Worm (Caenorhabditis elegans) whole organism, young adult: Measurements from ENCODE around the gene dsc-4.

Experiments
- B0336.3 ChIP-seq: fragments of 200-800 bp; sonication (Bioruptor generic); IDR thresholded peaks from 2 replicates; pipeline ENCODE4 v1.3.6; 2022; ENCODE audit warnings: missing genetic modification characterization, missing compliant biosample characterization
- F37B4.10 ChIP-seq: fragments of 200-800 bp; sonication (Bioruptor generic); IDR thresholded peaks from 2 replicates; pipeline ENCODE4 v1.3.6; 2022; ENCODE audit warnings: missing genetic modification characterization, missing compliant biosample characterization
- F55B11.4 ChIP-seq: sonication (generic microtip); optimal IDR thresholded peaks from 2 replicates; lab custom pipeline; 2016; ENCODE audit warnings: missing compliant biosample characterization, missing genetic modification characterization, borderline replicate concordance; ENCODE audit not compliant: insufficient read depth
- F57C9.4 ChIP-seq: sonication (generic microtip); optimal IDR thresholded peaks from 2 replicates; lab custom pipeline; 2017; ENCODE audit warnings: mild to moderate bottlenecking, missing genetic modification characterization, missing compliant biosample characterization
- T26A5.8 ChIP-seq: sonication (generic microtip); optimal IDR thresholded peaks from 2 replicates; lab custom pipeline; 2016; ENCODE audit warnings: missing genetic modification characterization, missing compliant biosample characterization
- Y53G8AR.9 ChIP-seq: fragments of 200-800 bp; sonication (Bioruptor generic); conservative IDR thresholded peaks from 2 replicates; pipeline ENCODE4 v1.3.6; 2022; ENCODE audit warnings: missing genetic modification reagents, missing genetic modification characterization, missing compliant biosample characterization
- Y56A3A.18 ChIP-seq: fragments of 200-800 bp; sonication (Bioruptor generic); IDR thresholded peaks from 2 replicates; pipeline ENCODE4 v1.3.6; 2022; ENCODE audit warnings: missing genetic modification reagents, missing genetic modification characterization, missing compliant biosample characterization
- Y95B8A.8 ChIP-seq: fragments of 200-800 bp; sonication (Bioruptor generic); IDR thresholded peaks from 2 replicates; pipeline ENCODE4 v1.3.6; 2022; ENCODE audit warnings: missing genetic modification reagents, missing genetic modification characterization, missing compliant biosample characterization
- ZK185.1 ChIP-seq: sonication (generic microtip); optimal IDR thresholded peaks from 2 replicates; lab custom pipeline; 2016; ENCODE audit warnings: mild to moderate bottlenecking, missing genetic modification characterization, missing compliant biosample characterization; ENCODE audit not compliant: poor library complexity, severe bottlenecking
- aptf-3 ChIP-seq: fragments of 200-800 bp; sonication (Bioruptor generic); IDR thresholded peaks from 2 replicates; pipeline ENCODE4 v1.3.6; 2022; ENCODE audit warnings: missing genetic modification characterization, missing compliant biosample characterization
- atf-7 ChIP-seq: sonication (generic microtip); optimal IDR thresholded peaks from 2 replicates; lab custom pipeline; 2017; ENCODE audit warnings: mild to moderate bottlenecking, missing genetic modification characterization, missing compliant biosample characterization
- attf-3 ChIP-seq: fragments of 200-800 bp; sonication (Bioruptor generic); conservative IDR thresholded peaks from 2 replicates; pipeline ENCODE4 v1.3.6; 2022; ENCODE audit warnings: missing genetic modification reagents, missing genetic modification characterization, missing compliant biosample characterization
- cebp-1 ChIP-seq, 2 experiments: fragments of 200-800 bp in 1 of 2; sonication (Bioruptor generic) in 1 of 2; sonication (generic microtip) in 1 of 2; IDR thresholded peaks in 1 of 2; optimal IDR thresholded peaks in 1 of 2; 2 replicates each; pipeline versions ENCODE4 v1.3.6 to Lab custom; 2017 to 2022; ENCODE audit warnings: missing compliant biosample characterization in 2 of 2, missing genetic modification characterization in 2 of 2, mild to moderate bottlenecking in 1 of 2, missing genetic modification reagents in 1 of 2, moderate library complexity in 1 of 2
- cebp-2 ChIP-seq: fragments of 200-800 bp; sonication (Bioruptor generic); IDR thresholded peaks from 2 replicates; pipeline ENCODE4 v1.3.6; 2022; ENCODE audit warnings: missing genetic modification characterization, missing compliant biosample characterization
- ceh-58 ChIP-seq: fragments of 200-800 bp; sonication (Bioruptor generic); IDR thresholded peaks from 2 replicates; pipeline ENCODE4 v1.3.6; 2022; ENCODE audit warnings: missing genetic modification characterization, missing compliant biosample characterization
- egl-18 ChIP-seq: fragments of 200-800 bp; sonication (Bioruptor generic); IDR thresholded peaks from 2 replicates; pipeline ENCODE4 v1.3.6; 2022; ENCODE audit warnings: missing genetic modification reagents, missing genetic modification characterization, missing compliant biosample characterization
- egrh-3 ChIP-seq: fragments of 200-800 bp; sonication (Bioruptor generic); IDR thresholded peaks from 2 replicates; pipeline ENCODE4 v1.3.6; 2022; ENCODE audit warnings: missing genetic modification reagents, missing genetic modification characterization, missing compliant biosample characterization
- ekl-4 ChIP-seq: fragments of 200-800 bp; sonication (Bioruptor generic); IDR thresholded peaks from 2 replicates; pipeline ENCODE4 v1.3.6; 2022; ENCODE audit warnings: missing genetic modification reagents, missing genetic modification characterization, missing compliant biosample characterization
- hsf-1 ChIP-seq: fragments of 200-800 bp; sonication (Bioruptor generic); IDR thresholded peaks from 2 replicates; pipeline ENCODE4 v1.3.6; 2022; ENCODE audit warnings: missing genetic modification reagents, missing genetic modification characterization, missing compliant biosample characterization
- let-526 ChIP-seq: fragments of 200-800 bp; sonication (Bioruptor generic); IDR thresholded peaks from 2 replicates; pipeline ENCODE4 v1.3.6; 2022; ENCODE audit warnings: missing genetic modification reagents, missing genetic modification characterization, missing compliant biosample characterization
- let-607 ChIP-seq, 2 experiments: fragments of 200-800 bp in 1 of 2; sonication (Bioruptor generic) in 1 of 2; sonication (generic microtip) in 1 of 2; optimal IDR thresholded peaks; 2 replicates each; lab custom pipeline; 2016 to 2018; ENCODE audit warnings: mild to moderate bottlenecking in 2 of 2, missing compliant biosample characterization in 2 of 2, missing genetic modification characterization in 2 of 2, moderate library complexity in 2 of 2, missing genotype in 1 of 2
- lin-40 ChIP-seq: sonication (generic microtip); optimal IDR thresholded peaks from 2 replicates; lab custom pipeline; 2016; ENCODE audit warnings: missing genetic modification characterization, mild to moderate bottlenecking, missing compliant biosample characterization, missing genotype, missing genetic modification reagents
- lin-54 ChIP-seq: fragments of 200-800 bp; sonication (Bioruptor generic); optimal IDR thresholded peaks from 2 replicates; lab custom pipeline; 2018; ENCODE audit warnings: mild to moderate bottlenecking, missing genetic modification characterization, missing compliant biosample characterization
- madf-10 ChIP-seq: sonication (generic microtip); optimal IDR thresholded peaks from 2 replicates; lab custom pipeline; 2016; ENCODE audit warnings: mild to moderate bottlenecking, missing genetic modification characterization, missing compliant biosample characterization
- madf-3 ChIP-seq: fragments of 200-800 bp; sonication (Bioruptor generic); IDR thresholded peaks from 2 replicates; pipeline ENCODE4 v1.3.6; 2022; ENCODE audit warnings: missing genetic modification reagents, missing genetic modification characterization, missing compliant biosample characterization
- madf-6 ChIP-seq: fragments of 200-800 bp; sonication (Bioruptor generic); IDR thresholded peaks from 2 replicates; pipeline ENCODE4 v1.3.6; 2022; ENCODE audit warnings: missing genetic modification reagents, missing genetic modification characterization, missing compliant biosample characterization
- madf-8 ChIP-seq: fragments of 200-800 bp; sonication (Bioruptor generic); conservative IDR thresholded peaks from 2 replicates; pipeline ENCODE4 v1.3.6; 2022; ENCODE audit warnings: missing genetic modification reagents, missing genetic modification characterization, missing compliant biosample characterization
- mcd-1 ChIP-seq: fragments of 200-800 bp; sonication (Bioruptor generic); IDR thresholded peaks from 2 replicates; pipeline ENCODE4 v1.3.6; 2022; ENCODE audit warnings: missing genetic modification reagents, missing genetic modification characterization, missing compliant biosample characterization
- nfya-1 ChIP-seq: sonication (generic microtip); optimal IDR thresholded peaks from 2 replicates; lab custom pipeline; 2017; ENCODE audit warnings: antibody characterized with exemption, missing compliant biosample characterization, missing genetic modification characterization, borderline replicate concordance; ENCODE audit not compliant: insufficient read depth
- nhr-120 ChIP-seq: fragments of 200-800 bp; sonication (Bioruptor generic); IDR thresholded peaks from 2 replicates; pipeline ENCODE4 v1.3.6; 2022; ENCODE audit warnings: missing genetic modification characterization, missing compliant biosample characterization
- nhr-179 ChIP-seq: sonication (generic microtip); optimal IDR thresholded peaks from 2 replicates; lab custom pipeline; 2016; ENCODE audit warnings: mild to moderate bottlenecking, missing genetic modification characterization, missing compliant biosample characterization
- nhr-80 ChIP-seq: sonication (generic microtip); optimal IDR thresholded peaks from 2 replicates; lab custom pipeline; 2016; ENCODE audit warnings: missing genetic modification characterization, missing compliant biosample characterization
- nhr-90 ChIP-seq: sonication (generic microtip); optimal IDR thresholded peaks from 2 replicates; lab custom pipeline; 2016; ENCODE audit warnings: missing genotype, mild to moderate bottlenecking, missing genetic modification characterization, missing compliant biosample characterization
- pbrm-1 ChIP-seq: fragments of 200-800 bp; sonication (Bioruptor generic); IDR thresholded peaks from 2 replicates; pipeline ENCODE4 v1.3.6; 2022; ENCODE audit warnings: missing genetic modification reagents, missing genetic modification characterization, missing compliant biosample characterization
- pha-4 ChIP-seq: fragments of 150-350 bp; sonication (generic microtip); optimal IDR thresholded peaks from 2 replicates; lab custom pipeline; 2014; ENCODE audit warnings: missing biosample characterization, missing genetic modification reagents, missing genetic modification characterization
- repo-1 ChIP-seq: sonication (generic microtip); optimal IDR thresholded peaks from 2 replicates; lab custom pipeline; 2017; ENCODE audit warnings: mild to moderate bottlenecking, missing genetic modification characterization, missing compliant biosample characterization
- tbp1 ChIP-seq: fragments of 200-800 bp; sonication (Bioruptor generic); optimal IDR thresholded peaks from 2 replicates; lab custom pipeline; 2018; ENCODE audit warnings: mild to moderate bottlenecking, missing genetic modification characterization, missing compliant biosample characterization
- tbx-9 ChIP-seq: sonication (generic microtip); optimal IDR thresholded peaks from 2 replicates; lab custom pipeline; 2016; ENCODE audit warnings: borderline replicate concordance, missing genetic modification characterization, inconsistent platforms, missing compliant biosample characterization
- tlf-1 ChIP-seq: fragments of 200-800 bp; sonication (Bioruptor generic); optimal IDR thresholded peaks from 2 replicates; lab custom pipeline; 2018; ENCODE audit warnings: mild to moderate bottlenecking, missing genetic modification characterization, missing compliant biosample characterization
- unc-62 ChIP-seq: fragments of 150-350 bp; optimal IDR thresholded peaks from 2 replicates; lab custom pipeline; 2014; ENCODE audit warnings: missing biosample characterization, missing genetic modification reagents, missing genetic modification characterization
- zfh-2 ChIP-seq: fragments of 200-800 bp; sonication (Bioruptor generic); conservative IDR thresholded peaks from 2 replicates; pipeline ENCODE4 v1.3.6; 2022; ENCODE audit warnings: missing genetic modification reagents, missing genetic modification characterization, missing compliant biosample characterization
- ztf-28 ChIP-seq: fragments of 200-800 bp; sonication (Bioruptor generic); IDR thresholded peaks from 2 replicates; pipeline ENCODE4 v1.3.6; 2022; ENCODE audit warnings: missing genetic modification reagents, missing genetic modification characterization, missing compliant biosample characterization

Gene dsc-4

DNA sequence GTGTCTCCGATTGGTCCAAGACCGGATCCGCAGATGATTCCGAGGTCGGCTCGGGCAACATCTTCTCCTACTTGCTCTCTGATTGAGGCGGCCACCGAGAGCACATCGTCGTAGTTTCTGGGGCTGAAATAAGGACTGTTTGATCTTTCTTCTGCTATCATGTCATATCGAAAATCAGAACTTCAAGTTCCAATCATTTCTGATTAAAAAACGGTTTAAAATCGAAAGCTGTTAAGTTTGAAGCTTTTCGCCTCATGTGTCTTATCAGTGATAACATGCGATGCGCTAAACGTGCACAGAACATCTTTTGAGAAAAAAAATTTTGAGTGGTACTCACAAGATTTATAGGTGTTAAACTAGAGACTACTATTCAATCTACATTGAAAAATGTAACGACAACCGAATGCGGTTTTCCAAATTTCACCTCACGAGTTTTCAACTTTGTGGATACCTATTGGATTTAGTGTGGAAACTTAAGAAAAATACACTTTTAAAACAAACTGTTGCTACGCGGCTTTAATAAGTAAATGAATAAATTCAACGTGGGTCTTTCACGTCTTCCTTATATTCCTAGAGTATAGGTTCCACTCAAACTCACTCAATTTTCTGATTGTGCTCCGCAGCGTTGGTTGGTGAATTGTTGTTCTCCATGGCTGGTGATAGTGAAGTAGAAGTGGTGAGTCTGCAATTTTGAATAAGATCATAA is 26.2 kb downstream of the dsc-4 start:
- TF ChIP-seq aptf-3 (GFP tag; lab: Robert Waterston, UW) (no peak), madf-8 (GFP tag; lab: Robert Waterston, UW) (no peak), cebp-2 (0 out of 2 replicates have a peak, but pooled peaks have one; percentile 5), let-526 (GFP tag; lab: Robert Waterston, UW) (0 out of 2 replicates have a peak, but pooled peaks have one; percentile 36)

DNA sequence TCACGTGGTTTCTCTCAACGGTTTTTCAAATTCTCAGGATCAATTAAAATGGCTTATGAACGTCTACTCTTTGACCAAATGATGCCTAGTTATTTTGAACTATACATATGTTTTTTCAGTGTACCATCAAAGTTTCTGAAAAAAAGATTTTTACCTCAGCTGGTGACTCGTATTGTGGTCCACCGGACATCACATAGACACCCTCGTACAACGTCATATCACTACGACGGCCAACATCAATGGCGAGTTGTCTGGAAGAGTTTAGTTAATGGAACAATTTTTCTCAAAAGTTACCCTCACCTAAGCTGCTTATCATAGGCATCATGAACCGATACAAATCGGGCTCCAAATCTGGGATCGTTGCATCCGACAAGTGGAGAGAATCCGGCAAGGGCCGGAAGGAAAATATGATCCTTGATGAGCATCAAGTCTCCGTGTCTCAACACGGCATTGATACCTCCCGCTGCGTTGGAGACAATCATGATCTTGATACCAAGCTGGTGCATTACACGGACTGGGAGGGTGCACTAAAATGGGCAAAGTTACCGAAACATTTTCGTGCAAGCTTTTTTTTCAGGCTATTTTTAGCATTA is 27.1 kb downstream of the dsc-4 start:
- TF ChIP-seq hsf-1 (GFP tag; lab: Robert Waterston, UW) (no peak), Y56A3A.18 (no peak), Y53G8AR.9 (0 out of 2 replicates have a peak, but pooled peaks have one; percentile 65)

DNA sequence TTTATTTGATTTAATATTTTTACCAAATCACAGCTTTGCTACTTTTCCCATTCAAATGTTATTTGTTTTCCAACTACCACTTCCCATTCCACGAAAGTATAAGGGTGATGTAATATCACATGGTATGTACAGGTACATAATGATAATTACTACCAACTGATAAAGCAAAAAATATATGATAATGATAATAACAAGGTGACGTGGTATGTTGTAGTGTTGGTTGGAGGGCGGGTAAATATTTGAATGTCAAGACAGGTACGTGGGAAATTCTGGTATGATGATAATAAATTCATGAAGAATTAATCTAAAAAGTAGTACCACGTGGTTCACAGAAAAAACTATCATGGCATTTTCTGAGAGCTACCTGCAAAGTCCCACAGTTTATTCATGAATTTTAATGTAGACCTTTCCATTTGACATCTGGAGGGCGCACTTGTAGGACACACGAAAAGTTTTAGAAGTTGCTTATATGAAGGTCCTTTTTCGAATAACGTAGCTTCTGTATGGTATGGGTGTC is 28.4 kb downstream of the dsc-4 start:
- peak; percentile 53; the same call in 1 of the 2 replicates for TF ChIP-seq pbrm-1 (GFP tag; lab: Robert Waterston, UW)
- no peak for TF ChIP-seq zfh-2
- 0 out of 2 replicates have a peak, but pooled peaks have one; percentile 17 for TF ChIP-seq cebp-1 (GFP tag; IDR thresholded peaks at IDR 0.05; lab: Robert Waterston, UW)
- peak; percentile 47 for TF ChIP-seq cebp-1 (tag; optimal IDR thresholded peaks at IDR 0.05; lab: Kevin White, UChicago)
- no peak for TF ChIP-seq Y95B8A.8
- TF ChIP-seq madf-3 (GFP tag; lab: Robert Waterston, UW) = no peak
- TF ChIP-seq nhr-120 = no peak
- no peak for TF ChIP-seq nhr-179 (tag; lab: Kevin White, UChicago)
- TF ChIP-seq nhr-90 = peak; percentile 42
- TF ChIP-seq B0336.3 (GFP tag; lab: Robert Waterston, UW) = peak; percentile 66
- peak; percentile 18 for TF ChIP-seq pha-4
- peak; percentile 45 for TF ChIP-seq madf-10
- peak; percentile 20 for TF ChIP-seq lin-54
- TF ChIP-seq T26A5.8 (tag; lab: Kevin White, UChicago) = no peak
- no peak for TF ChIP-seq ztf-28 (GFP tag; lab: Robert Waterston, UW)
- peak; percentile 68 for TF ChIP-seq repo-1
- peak; percentile 20 for TF ChIP-seq unc-62 (GFP tag; lab: Kevin White, UChicago)
- TF ChIP-seq ceh-58 (GFP tag; lab: Robert Waterston, UW) = no peak
- TF ChIP-seq attf-3 (GFP tag; lab: Robert Waterston, UW) = no peak
- peak; percentile 45 for TF ChIP-seq lin-40
- TF ChIP-seq egrh-3 = no peak
- peak; percentile 41 to 66 for TF ChIP-seq let-607 (tag; optimal IDR thresholded peaks at IDR 0.05; lab: Kevin White, UChicago)
- no peak for TF ChIP-seq F57C9.4 (tag; lab: Kevin White, UChicago)
- TF ChIP-seq ekl-4 (GFP tag; lab: Robert Waterston, UW) = 0 out of 2 replicates have a peak, but pooled peaks have one; percentile 16
- no peak for TF ChIP-seq madf-6 (GFP tag; lab: Robert Waterston, UW)
- TF ChIP-seq nfya-1 = no peak
- no peak for TF ChIP-seq tbx-9 (tag; lab: Kevin White, UChicago)
- no peak for TF ChIP-seq egl-18 (GFP tag; lab: Robert Waterston, UW)
- peak; percentile 80 for TF ChIP-seq nhr-80 (tag; lab: Kevin White, UChicago)
- peak; percentile 60; the same call in 1 of the 2 replicates for TF ChIP-seq Y53G8AR.9
- no peak for TF ChIP-seq F37B4.10 (GFP tag; lab: Robert Waterston, UW)
- TF ChIP-seq mcd-1 (GFP tag; lab: Robert Waterston, UW) = peak; percentile 4; the same call in 1 of the 2 replicates
- peak; percentile 19 for TF ChIP-seq ZK185.1
- peak; percentile 79 for TF ChIP-seq atf-7
- TF ChIP-seq tbp1 (GFP tag; lab: Kevin White, UChicago) = peak; percentile 34
- peak; percentile 49 for TF ChIP-seq tlf-1 (GFP tag; lab: Kevin White, UChicago)
- no peak for TF ChIP-seq F55B11.4 (tag; lab: Kevin White, UChicago)
